Fruit fly (Drosophila melanogaster): Measurements from ENCODE around the gene elg1.
A peak's percentile ranks its signal among the peaks of the same experiment; 100 is the strongest.

dm6 chr3L:16164150-16165039 is 32.6 kb downstream of the elg1 start, which contains the start of gene CG5151:
- peak; percentile 30 to 41 for TF ChIP-seq CTCF (optimal IDR thresholded peaks at IDR 0.05)
- no peak for TF ChIP-seq CG8478 (optimal IDR thresholded peaks at IDR 0.05)
